Worm (Caenorhabditis elegans): ENCODE results near the gene C43H6.6.

- no peak for TF ChIP-seq nhr-77 (tag; optimal IDR thresholded peaks at IDR 0.05)
- no peak for TF ChIP-seq ztf-11 (tag; optimal IDR thresholded peaks at IDR 0.05)
- no peak for TF ChIP-seq Y105C5A.15 (GFP tag; IDR thresholded peaks at IDR 0.05)
- no peak for TF ChIP-seq fos-1 (tag; optimal IDR thresholded peaks at IDR 0.05)
- TF ChIP-seq pqm-1 (tag; optimal IDR thresholded peaks at IDR 0.05): no peak
- TF ChIP-seq snpc-1.2 (GFP tag; IDR thresholded peaks at IDR 0.05): no peak
- TF ChIP-seq ama-1 (optimal IDR thresholded peaks at IDR 0.05): no peak
These were observed 14.2 kb downstream of the C43H6.6 start, which contains the start of the genes C43H6.12 and trpp-12 for ce11 chrX:2409243-2409741.

Measured in whole organism, L4 larva.